Worm (Caenorhabditis elegans) whole organism, L1 larva: ENCODE measurements around the gene C36C9.12.
"Not testable (repeated sequence)": the region's sequence is repeated elsewhere in the genome, so short reads cannot be mapped to it uniquely, and the experiment has no call there.

Experiments
- C04F5.9 ChIP-seq: sonication (generic microtip); optimal IDR thresholded peaks from 2 replicates; lab custom pipeline; 2016; ENCODE audit warnings: missing genetic modification characterization, missing compliant biosample characterization
- Y116A8C.19 ChIP-seq: sonication (generic microtip); optimal IDR thresholded peaks from 2 replicates; lab custom pipeline; 2016; ENCODE audit warnings: missing compliant biosample characterization, missing genetic modification characterization, borderline replicate concordance
- aha-1 ChIP-seq: fragments of 150-350 bp; optimal IDR thresholded peaks from 2 replicates; lab custom pipeline; 2014; ENCODE audit warnings: missing biosample characterization, missing genetic modification characterization
- aly-2 ChIP-seq: fragments of 150-350 bp; optimal IDR thresholded peaks from 2 replicates; lab custom pipeline; 2014; ENCODE audit warnings: missing biosample characterization, missing genetic modification characterization
- blmp-1 ChIP-seq: fragments of 150-350 bp; optimal IDR thresholded peaks from 2 replicates; lab custom pipeline; 2014; ENCODE audit warnings: missing biosample characterization, missing genetic modification characterization
- ceh-63 ChIP-seq: fragments of 200-800 bp; sonication (Bioruptor generic); optimal IDR thresholded peaks from 2 replicates; lab custom pipeline; 2018; ENCODE audit warnings: mild to moderate bottlenecking, missing genetic modification characterization, missing compliant biosample characterization
- ceh-8 ChIP-seq: fragments of 200-800 bp; sonication (Bioruptor generic); optimal IDR thresholded peaks from 2 replicates; lab custom pipeline; 2018; ENCODE audit warnings: mild to moderate bottlenecking, missing genetic modification characterization, moderate library complexity, missing compliant biosample characterization
- ceh-82 ChIP-seq, 3 experiments: fragments of 150-350 bp in 1 of 3; sonication (generic microtip) in 2 of 3; optimal IDR thresholded peaks; 2 replicates each; lab custom pipeline; 2014 to 2017; ENCODE audit warnings: missing biosample characterization in 3 of 3, missing genetic modification characterization in 3 of 3
- ceh-88 ChIP-seq: fragments of 200-800 bp; sonication (Bioruptor generic); IDR thresholded peaks from 2 replicates; pipeline ENCODE4 v1.3.6; 2022; ENCODE audit warnings: missing genetic modification characterization, missing compliant biosample characterization
- efl-1 ChIP-seq, 4 experiments: fragments of 150-350 bp; optimal IDR thresholded peaks in 3 of 4; peaks in 1 of 4; 1 replicate in 1 of 4; 2 replicates in 3 of 4; lab custom pipeline; 2014; ENCODE audit warnings: missing biosample characterization in 2 of 4, missing genetic modification characterization in 2 of 4, missing genetic modification reagents in 2 of 4
- egl-13 ChIP-seq: sonication (generic microtip); optimal IDR thresholded peaks from 2 replicates; lab custom pipeline; 2016; ENCODE audit warnings: missing genotype, missing genetic modification reagents, missing genetic modification characterization, missing compliant biosample characterization
- egl-27 ChIP-seq, 2 experiments: fragments of 150-350 bp in 1 of 2; sonication (generic microtip); optimal IDR thresholded peaks; 3 replicates each; lab custom pipeline; 2017 to 2018; ENCODE audit warnings: missing biosample characterization in 2 of 2, missing genetic modification characterization in 2 of 2, missing genetic modification reagents in 2 of 2
- ets-5 ChIP-seq: fragments of 200-800 bp; sonication (Bioruptor generic); IDR thresholded peaks from 2 replicates; pipeline ENCODE4 v1.3.6; 2022; ENCODE audit warnings: missing genetic modification characterization, missing compliant biosample characterization
- fkh-10 ChIP-seq: sonication (generic microtip); optimal IDR thresholded peaks from 2 replicates; lab custom pipeline; 2017; ENCODE audit warnings: missing biosample characterization, missing genetic modification reagents, missing genetic modification characterization
- fkh-8 ChIP-seq: sonication (generic microtip); optimal IDR thresholded peaks from 2 replicates; lab custom pipeline; 2016; ENCODE audit warnings: mild to moderate bottlenecking, missing genetic modification characterization, missing compliant biosample characterization
- hlh-17 ChIP-seq: fragments of 200-800 bp; sonication (Bioruptor generic); optimal IDR thresholded peaks from 2 replicates; lab custom pipeline; 2018; ENCODE audit warnings: missing genetic modification characterization, mild to moderate bottlenecking, missing compliant biosample characterization, moderate library complexity, borderline replicate concordance
- hlh-4 ChIP-seq: sonication (generic microtip); optimal IDR thresholded peaks from 2 replicates; lab custom pipeline; 2016; ENCODE audit warnings: mild to moderate bottlenecking, missing genetic modification characterization, missing compliant biosample characterization
- lin-13 ChIP-seq: fragments of 150-350 bp; optimal IDR thresholded peaks from 2 replicates; lab custom pipeline; 2014; ENCODE audit warnings: missing biosample characterization, missing genetic modification reagents, missing genetic modification characterization
- lin-39 ChIP-seq: fragments of 150-350 bp; optimal IDR thresholded peaks from 2 replicates; lab custom pipeline; 2014; ENCODE audit warnings: missing biosample characterization, missing genetic modification reagents, missing genetic modification characterization
- lir-3 ChIP-seq: sonication (generic microtip); optimal IDR thresholded peaks from 2 replicates; lab custom pipeline; 2016; ENCODE audit warnings: mild to moderate bottlenecking, missing genetic modification characterization, moderate library complexity, missing compliant biosample characterization; ENCODE audit not compliant: poor library complexity
- lsy-2 ChIP-seq, 2 experiments: fragments of 150-350 bp; optimal IDR thresholded peaks; 2 replicates each; lab custom pipeline; 2014; ENCODE audit warnings: missing biosample characterization in 2 of 2, missing genetic modification characterization in 2 of 2
- mdl-1 ChIP-seq, 2 experiments: fragments of 150-350 bp; optimal IDR thresholded peaks; 2 replicates each; lab custom pipeline; 2014 to 2017; ENCODE audit warnings: missing biosample characterization in 2 of 2, missing genetic modification characterization in 2 of 2, inconsistent platforms in 1 of 2
- nhr-11 ChIP-seq: fragments of 150-350 bp; optimal IDR thresholded peaks from 2 replicates; lab custom pipeline; 2014; ENCODE audit warnings: missing biosample characterization, missing genetic modification characterization
- nhr-19 ChIP-seq: fragments of 200-800 bp; sonication (Bioruptor generic); conservative IDR thresholded peaks from 2 replicates; pipeline ENCODE4 v1.3.6; 2022; ENCODE audit warnings: missing genetic modification characterization, missing compliant biosample characterization
- nhr-237 ChIP-seq: fragments of 150-350 bp; optimal IDR thresholded peaks from 2 replicates; lab custom pipeline; 2014; ENCODE audit warnings: missing biosample characterization, missing genetic modification characterization
- nhr-71 ChIP-seq: sonication (generic microtip); optimal IDR thresholded peaks from 2 replicates; lab custom pipeline; 2016; ENCODE audit warnings: mild to moderate bottlenecking, missing genetic modification characterization, moderate library complexity, missing compliant biosample characterization
- nhr-76 ChIP-seq: sonication (generic microtip); optimal IDR thresholded peaks from 2 replicates; lab custom pipeline; 2017; ENCODE audit warnings: missing biosample characterization, missing genetic modification characterization
- nhr-90 ChIP-seq: sonication (generic microtip); optimal IDR thresholded peaks from 2 replicates; lab custom pipeline; 2016; ENCODE audit warnings: mild to moderate bottlenecking, missing genetic modification characterization, missing compliant biosample characterization; ENCODE audit not compliant: poor library complexity
- pax-3 ChIP-seq: fragments of 200-800 bp; sonication (Bioruptor generic); optimal IDR thresholded peaks from 2 replicates; lab custom pipeline; 2018; ENCODE audit warnings: mild to moderate bottlenecking, missing genetic modification characterization, moderate library complexity, missing compliant biosample characterization
- rnt-1 ChIP-seq: sonication (generic microtip); optimal IDR thresholded peaks from 2 replicates; lab custom pipeline; 2016; ENCODE audit warnings: mild to moderate bottlenecking, missing genetic modification characterization, moderate library complexity, missing compliant biosample characterization
- skn-1 ChIP-seq: fragments of 150-350 bp; optimal IDR thresholded peaks from 2 replicates; lab custom pipeline; 2014; ENCODE audit warnings: missing biosample characterization, missing genetic modification characterization
- snu-23 ChIP-seq: sonication (generic microtip); optimal IDR thresholded peaks from 2 replicates; lab custom pipeline; 2016; ENCODE audit warnings: missing genetic modification characterization, missing compliant biosample characterization
- sox-4 ChIP-seq: sonication (generic microtip); optimal IDR thresholded peaks from 2 replicates; lab custom pipeline; 2016; ENCODE audit warnings: missing genetic modification characterization, missing compliant biosample characterization
- sup-37 ChIP-seq: fragments of 200-800 bp; sonication (Bioruptor generic); optimal IDR thresholded peaks from 2 replicates; lab custom pipeline; 2018; ENCODE audit warnings: mild to moderate bottlenecking, missing genetic modification characterization, missing compliant biosample characterization
- tlp-1 ChIP-seq: fragments of 150-350 bp; optimal IDR thresholded peaks from 2 replicates; lab custom pipeline; 2014; ENCODE audit warnings: missing biosample characterization, missing genetic modification characterization
- unc-86 ChIP-seq: sonication (generic microtip); optimal IDR thresholded peaks from 2 replicates; lab custom pipeline; 2016; ENCODE audit warnings: missing genetic modification characterization, missing compliant biosample characterization
- vab-15 ChIP-seq: sonication (generic microtip); optimal IDR thresholded peaks from 2 replicates; lab custom pipeline; 2017; ENCODE audit warnings: missing genotype, mild to moderate bottlenecking, missing genetic modification characterization, missing compliant biosample characterization
- zip-4 ChIP-seq: fragments of 200-800 bp; sonication (Bioruptor generic); optimal IDR thresholded peaks from 2 replicates; lab custom pipeline; 2018; ENCODE audit warnings: mild to moderate bottlenecking, missing genetic modification characterization, moderate library complexity, missing compliant biosample characterization

Gene C36C9.12

ce11 chrX:1689996-1690395 is at the start of gene C36C9.12:
Gene C36C9.12 (minus strand): TSS chrX:1690096.
- TF ChIP-seq lin-13; snu-23; nhr-76 (tag; lab: Kevin White, UChicago): not testable (repeated sequence)

ce11 chrX:1737606-1738005 is 47.7 kb upstream of the C36C9.12 start, which contains the start of gene F07G6.10:
Gene F07G6.10 (plus strand): TSS chrX:1737906.
- TF ChIP-seq pax-3 (tag; lab: Kevin White, UChicago) = no peak
- TF ChIP-seq nhr-71 (tag; lab: Kevin White, UChicago) = no peak
- TF ChIP-seq C04F5.9 (tag; lab: Kevin White, UChicago) = no peak
- no peak for TF ChIP-seq vab-15 (tag; lab: Kevin White, UChicago)
- TF ChIP-seq fkh-10 (GFP tag; lab: Kevin White, UChicago) = no peak
- TF ChIP-seq unc-86 (tag; lab: Kevin White, UChicago) = no peak
- TF ChIP-seq tlp-1 (tag; lab: Kevin White, UChicago) = no peak
- TF ChIP-seq ceh-63 = no peak
- TF ChIP-seq fkh-8 (tag; lab: Kevin White, UChicago) = no peak

- TF ChIP-seq ceh-63 (no peak), sup-37 (GFP tag; lab: Kevin White, UChicago) (no peak), tlp-1 (tag; lab: Kevin White, UChicago) (no peak), rnt-1 (tag; lab: Kevin White, UChicago) (no peak)
Measured at ce11 chrX:1735941-1736340, 46.0 kb upstream of the C36C9.12 start, which contains the start of gene F07G6.12. Gene F07G6.12 (plus strand): TSS chrX:1736241.

- TF ChIP-seq ceh-88 (GFP tag; lab: Robert Waterston, UW) = no peak
- TF ChIP-seq ets-5 (GFP tag; lab: Robert Waterston, UW) = no peak
- no peak for TF ChIP-seq blmp-1 (tag; lab: Kevin White, UChicago)
- TF ChIP-seq snu-23 = no peak
- no peak for TF ChIP-seq lsy-2 (tag; optimal IDR thresholded peaks at IDR 0.05; lab: Kevin White, UChicago)
- TF ChIP-seq Y116A8C.19 (tag; lab: Kevin White, UChicago) = no peak
- TF ChIP-seq sox-4 (tag; lab: Kevin White, UChicago) = no peak
- TF ChIP-seq zip-4 = no peak
- no peak for TF ChIP-seq skn-1 (tag; lab: Kevin White, UChicago)
- no peak for TF ChIP-seq aly-2 (tag; lab: Kevin White, UChicago)
- TF ChIP-seq nhr-19 (GFP tag; lab: Robert Waterston, UW) = no peak
- TF ChIP-seq fkh-8 (tag; lab: Kevin White, UChicago) = no peak
- no peak for TF ChIP-seq mdl-1 (tag; optimal IDR thresholded peaks at IDR 0.05; lab: Kevin White, UChicago)
Measured at ce11 chrX:1729558-1729957, 39.7 kb upstream of the C36C9.12 start, which contains the start of gene dgn-3. Gene dgn-3 (plus strand): TSS chrX:1729858.

ce11 chrX:1727056-1727455 is 37.2 kb upstream of the C36C9.12 start, which contains the start of gene F07G6.2:
Gene F07G6.2 (plus strand): TSS chrX:1727356.
- TF ChIP-seq nhr-11 (tag; lab: Kevin White, UChicago) (no peak), ceh-88 (GFP tag; lab: Robert Waterston, UW) (no peak), hlh-4 (no peak), lin-39 (tag; lab: Kevin White, UChicago) (no peak)
- TF ChIP-seq, all 84 proteins: peak for 0

- TF ChIP-seq efl-1 (optimal IDR thresholded peaks at IDR 0.05; lab: Kevin White, UChicago) (no peak), efl-1 (GFP tag; optimal IDR thresholded peaks at IDR 0.05 in 1 of 2; lab: Kevin White, UChicago) (no peak), hlh-17 (GFP tag; lab: Kevin White, UChicago) (no peak), aly-2 (tag; lab: Kevin White, UChicago) (no peak), rnt-1 (tag; lab: Kevin White, UChicago) (no peak), Y116A8C.19 (tag; lab: Kevin White, UChicago) (no peak), egl-13 (tag; lab: Kevin White, UChicago) (no peak), lsy-2 (tag; optimal IDR thresholded peaks at IDR 0.05; lab: Kevin White, UChicago) (no peak), aha-1 (tag; lab: Kevin White, UChicago) (no peak), ceh-88 (GFP tag; lab: Robert Waterston, UW) (no peak), ceh-8 (GFP tag; lab: Kevin White, UChicago) (no peak), ceh-82 (tag; optimal IDR thresholded peaks at IDR 0.05; lab: Kevin White, UChicago) (no peak), egl-27 (tag; optimal IDR thresholded peaks at IDR 0.05; lab: Kevin White, UChicago) (no peak), nhr-237 (tag; lab: Kevin White, UChicago) (no peak), blmp-1 (tag; lab: Kevin White, UChicago) (no peak), nhr-90 (tag; lab: Kevin White, UChicago) (no peak), lir-3 (no peak)
Measured at ce11 chrX:1720359-1720758, 30.5 kb upstream of the C36C9.12 start, which contains the start of gene F07G6.8. Gene F07G6.8 (minus strand): TSS chrX:1720459.
